Worm (Caenorhabditis elegans): ENCODE data around the gene idpb-3.

The idpb-3 gene

DNA sequence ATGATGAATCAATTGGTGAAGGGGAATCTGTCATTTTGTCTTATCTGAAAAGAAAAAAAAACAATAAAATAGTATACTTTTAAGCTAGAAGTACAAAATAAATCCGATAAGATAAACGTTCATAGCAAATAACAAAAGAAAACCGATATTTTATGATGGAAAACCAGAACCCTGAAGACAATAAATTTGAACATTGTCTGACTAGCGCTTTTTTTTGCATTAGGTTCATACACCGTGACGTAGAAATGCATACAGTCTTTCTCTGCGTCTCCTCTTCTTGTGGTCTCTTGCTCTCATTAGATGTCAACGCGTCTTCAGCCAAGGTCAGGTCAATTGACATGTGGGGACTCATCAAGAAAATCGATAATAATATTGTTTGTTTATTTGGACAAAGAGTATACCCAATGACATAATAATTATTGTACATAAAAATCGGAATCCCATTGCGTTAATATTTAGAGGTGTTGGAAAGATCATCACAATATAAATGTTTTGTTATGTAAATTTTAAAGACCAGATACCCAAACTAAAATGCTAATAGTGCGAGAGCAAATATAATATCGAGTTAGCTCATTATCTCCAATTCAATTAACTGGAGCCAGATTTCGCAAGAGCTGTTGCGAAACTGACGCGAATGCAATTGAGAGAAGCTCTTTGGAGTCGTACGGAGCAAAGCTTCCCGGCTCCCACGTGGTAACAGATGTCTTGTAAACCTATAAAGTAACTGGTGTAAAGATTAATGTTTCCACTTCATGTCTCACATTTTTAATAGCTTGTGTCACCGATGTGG, 20.3 kb downstream of the idpb-3 start, which contains the start of gene dsh-2 (continued):
- TF ChIP-seq ztf-11 (tag; optimal IDR thresholded peaks at IDR 0.05): no peak
- TF ChIP-seq gei-8 (GFP tag; optimal IDR thresholded peaks at IDR 0.05): no peak
- no peak for TF ChIP-seq ceh-62 (tag; optimal IDR thresholded peaks at IDR 0.05)

ce11 chrII:5071265-5071664, 30.3 kb downstream of the idpb-3 start, which contains the start of gene C27A2.7:
Gene C27A2.7 (minus strand): TSS chrII:5071365.
- no peak for TF ChIP-seq mxl-3 (GFP tag; optimal IDR thresholded peaks at IDR 0.05)

ce11 chrII:5069525-5069924, 32.1 kb downstream of the idpb-3 start, which contains the start of gene idpb-2:
Gene idpb-2 (minus strand): TSS chrII:5069625.
- TF ChIP-seq aha-1 (tag) (peak; percentile 14), ces-1 (GFP tag; optimal IDR thresholded peaks at IDR 0.05) (no peak)

DNA sequence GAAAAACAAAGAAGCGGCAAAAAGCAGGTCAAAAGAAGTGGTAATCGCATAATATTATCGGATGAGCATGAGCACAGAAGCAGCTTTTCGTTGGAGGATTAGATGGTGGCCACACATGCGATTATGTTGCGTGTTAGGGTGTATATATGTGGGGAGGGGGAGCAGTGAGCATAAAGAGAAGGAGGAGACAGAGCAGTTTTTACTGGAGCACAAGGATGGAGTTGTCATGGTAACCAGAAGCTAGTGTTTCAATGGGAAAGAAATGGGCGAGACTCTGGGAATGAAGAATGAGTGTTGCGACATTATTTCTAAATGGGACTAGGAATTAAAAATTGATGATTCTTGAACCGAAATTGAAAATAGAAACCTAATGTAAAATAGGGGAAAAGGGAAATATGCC, 33.7 kb downstream of the idpb-3 start, which contains the start of gene C27A2.8:
Gene C27A2.8, minus strand, starts transcription at position 117 of the 400 bp plus-strand sequence.
- TF ChIP-seq aly-2 (tag; optimal IDR thresholded peaks at IDR 0.05) (no peak), Y105C5A.15 (GFP tag; IDR thresholded peaks at IDR 0.05) (no peak), lin-29 (GFP tag; IDR thresholded peaks at IDR 0.05) (no peak), ZK546.5 (tag; optimal IDR thresholded peaks at IDR 0.05) (no peak), F10B5.3 (tag; optimal IDR thresholded peaks at IDR 0.05) (no peak), mdt-29 (GFP tag; IDR thresholded peaks at IDR 0.05) (no peak), daf-16 (GFP tag; optimal IDR thresholded peaks at IDR 0.05) (no peak), daf-16 (tag; optimal IDR thresholded peaks at IDR 0.05) (no peak)

- TF ChIP-seq Y75B8A.6 (GFP tag; IDR thresholded peaks at IDR 0.05) (no peak), daf-16 (GFP tag; optimal IDR thresholded peaks at IDR 0.05) (no peak), daf-16 (tag; optimal IDR thresholded peaks at IDR 0.05) (no peak), fos-1 (tag; optimal IDR thresholded peaks at IDR 0.05) (no peak), zip-11 (GFP tag; IDR thresholded peaks at IDR 0.05) (no peak), tra-1 (GFP tag; IDR thresholded peaks at IDR 0.05) (no peak), daf-19 (GFP tag; conservative IDR thresholded peaks at IDR 0.05) (no peak), dpl-1 (GFP tag; optimal IDR thresholded peaks at IDR 0.05) (no peak), spr-3 (GFP tag; optimal IDR thresholded peaks at IDR 0.05) (no peak), F10B5.3 (tag; optimal IDR thresholded peaks at IDR 0.05) (no peak), egl-43 (GFP tag; IDR thresholded peaks at IDR 0.05) (no peak), pqm-1 (tag; optimal IDR thresholded peaks at IDR 0.05) (no peak)
These were observed 34.6 kb downstream of the idpb-3 start for ce11 chrII:5066967-5067366.

ce11 chrII:5061794-5062368, 39.7 kb downstream of the idpb-3 start, which contains the start of gene smc-5:
Gene smc-5 (plus strand): TSS chrII:5062125.
- TF ChIP-seq mdl-1 (tag; optimal IDR thresholded peaks at IDR 0.05) (no peak), F10B5.3 (tag; optimal IDR thresholded peaks at IDR 0.05) (no peak), rbr-2 (tag; optimal IDR thresholded peaks at IDR 0.05) (peak; percentile 59), vab-7 (GFP tag; IDR thresholded peaks at IDR 0.05) (peak; percentile 47; the same call in 1 of the 2 replicates), F37D6.2 (tag; optimal IDR thresholded peaks at IDR 0.05) (peak; percentile 11), nhr-6 (tag; optimal IDR thresholded peaks at IDR 0.05) (peak; percentile 56), pha-4 (GFP tag; IDR thresholded peaks at IDR 0.05) (no peak), pha-4 (tag; optimal IDR thresholded peaks at IDR 0.05) (peak; percentile 10), aha-1 (tag) (peak; percentile 93), ztf-11 (tag; optimal IDR thresholded peaks at IDR 0.05) (no peak), ceh-28 (tag; optimal IDR thresholded peaks at IDR 0.05) (no peak), hmg-1.1 (GFP tag; IDR thresholded peaks at IDR 0.05) (peak; percentile 47; the same call in 1 of the 2 replicates), Y5F2A.4 (GFP tag; optimal IDR thresholded peaks at IDR 0.05) (no peak), nhr-25 (tag; optimal IDR thresholded peaks at IDR 0.05; ENCODE audit: borderline replicate concordance, insufficient read depth) (peak; percentile 28), nhr-42 (GFP tag; IDR thresholded peaks at IDR 0.05) (no peak), tra-1 (GFP tag; IDR thresholded peaks at IDR 0.05) (no peak), pqm-1 (tag; optimal IDR thresholded peaks at IDR 0.05) (no peak), sdz-12 (GFP tag; optimal IDR thresholded peaks at IDR 0.05) (no peak), nhr-111 (GFP tag; optimal IDR thresholded peaks at IDR 0.05) (no peak), ceh-82 (tag; optimal IDR thresholded peaks at IDR 0.05) (no peak), lin-38 (GFP tag; IDR thresholded peaks at IDR 0.05) (peak; percentile 94), gei-8 (GFP tag; optimal IDR thresholded peaks at IDR 0.05) (no peak), nhr-237 (tag; optimal IDR thresholded peaks at IDR 0.05) (no peak)

Data from whole organism, L4 larva.